Worm (Caenorhabditis elegans): Measurements from ENCODE around the gene tbc-6.

- TF ChIP-seq flt-1 (GFP tag; IDR thresholded peaks at IDR 0.05) (no peak), T22C8.4 (GFP tag; IDR thresholded peaks at IDR 0.05) (no peak), klf-2 (GFP tag; conservative IDR thresholded peaks at IDR 0.05) (no peak), ref-1 (GFP tag; conservative IDR thresholded peaks at IDR 0.05) (no peak)
These were observed 42.2 kb downstream of the tbc-6 start, which contains the start of gene acer-1 for ce11 chrII:6890095-6890494.

Data from whole organism, midembryonic.